Worm (Caenorhabditis elegans) whole organism, late embryonic: ENCODE results near the gene Y66D12A.13.

Source experiments
- C38D4.7 ChIP-seq: fragments of 200-800 bp; sonication (Bioruptor generic); optimal IDR thresholded peaks from 2 replicates; lab custom pipeline; 2018; ENCODE audit warnings: mild to moderate bottlenecking, missing genetic modification characterization, moderate library complexity, missing compliant biosample characterization
- fkh-10 ChIP-seq: fragments of 150-350 bp; optimal IDR thresholded peaks from 2 replicates; lab custom pipeline; 2014; ENCODE audit warnings: missing biosample characterization, missing genetic modification reagents, missing genetic modification characterization
- hlh-15 ChIP-seq: sonication (generic microtip); optimal IDR thresholded peaks from 2 replicates; lab custom pipeline; 2016; ENCODE audit warnings: missing genetic modification characterization, missing compliant biosample characterization
- hlh-30 ChIP-seq: sonication (generic microtip); optimal IDR thresholded peaks from 2 replicates; lab custom pipeline; 2017; ENCODE audit warnings: antibody characterized with exemption, missing genetic modification characterization, missing compliant biosample characterization; ENCODE audit not compliant: insufficient read depth
- nhr-232 ChIP-seq: sonication (generic microtip); optimal IDR thresholded peaks from 2 replicates; lab custom pipeline; 2016; ENCODE audit warnings: missing genetic modification characterization, missing compliant biosample characterization
- pqm-1 ChIP-seq: sonication (generic microtip); optimal IDR thresholded peaks from 2 replicates; lab custom pipeline; 2016; ENCODE audit warnings: missing genetic modification characterization, missing compliant biosample characterization
- unc-86 ChIP-seq: sonication (generic microtip); optimal IDR thresholded peaks from 2 replicates; lab custom pipeline; 2016; ENCODE audit warnings: missing genetic modification characterization, missing compliant biosample characterization
- zip-5 ChIP-seq: sonication (generic microtip); optimal IDR thresholded peaks from 2 replicates; lab custom pipeline; 2016; ENCODE audit warnings: missing genetic modification characterization, missing compliant biosample characterization

DNA sequence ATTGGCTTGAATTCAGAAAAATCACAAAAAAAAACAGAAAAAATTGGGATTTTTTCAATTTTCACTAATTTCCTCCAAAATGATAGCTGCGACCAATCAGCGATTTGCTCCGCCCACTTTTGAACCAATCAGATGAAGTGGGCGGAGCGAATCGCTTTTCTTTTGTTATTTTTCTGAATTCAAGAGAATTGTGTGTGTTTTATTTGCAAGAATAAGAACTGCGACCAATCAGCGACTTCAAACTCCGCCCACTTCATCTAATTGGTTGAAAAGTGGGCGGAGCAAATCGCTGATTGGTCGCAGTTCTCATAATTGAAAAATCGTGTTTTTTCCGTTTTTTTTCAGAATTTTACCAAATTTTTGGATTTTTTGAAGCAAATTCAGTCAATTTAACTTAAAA, 34.4 kb downstream of the Y66D12A.13 start:
- TF ChIP-seq hlh-15 (no peak), hlh-30 (tag; lab: Kevin White, UChicago) (no peak), pqm-1 (tag; lab: Kevin White, UChicago) (no peak), fkh-10 (GFP tag; lab: Kevin White, UChicago) (no peak), unc-86 (tag; lab: Kevin White, UChicago) (no peak), nhr-232 (tag; lab: Kevin White, UChicago) (no peak), zip-5 (no peak), C38D4.7 (GFP tag; lab: Kevin White, UChicago) (no peak)
